Worm (Caenorhabditis elegans) whole organism, L1 larva: ENCODE measurements around the gene egl-1.

Experiments used
- ceh-8 ChIP-seq: fragments of 200-800 bp; sonication (Bioruptor generic); optimal IDR thresholded peaks from 2 replicates; lab custom pipeline; 2018; ENCODE audit warnings: mild to moderate bottlenecking, missing genetic modification characterization, moderate library complexity, missing compliant biosample characterization
- lin-13 ChIP-seq: fragments of 150-350 bp; optimal IDR thresholded peaks from 2 replicates; lab custom pipeline; 2014; ENCODE audit warnings: missing biosample characterization, missing genetic modification reagents, missing genetic modification characterization
- nhr-28 ChIP-seq: fragments of 150-350 bp; optimal IDR thresholded peaks from 2 replicates; lab custom pipeline; 2014; ENCODE audit warnings: missing biosample characterization, missing genetic modification characterization
- skn-1 ChIP-seq: fragments of 150-350 bp; optimal IDR thresholded peaks from 2 replicates; lab custom pipeline; 2014; ENCODE audit warnings: missing biosample characterization, missing genetic modification characterization
- tlp-1 ChIP-seq: fragments of 150-350 bp; optimal IDR thresholded peaks from 2 replicates; lab custom pipeline; 2014; ENCODE audit warnings: missing biosample characterization, missing genetic modification characterization
- unc-62 ChIP-seq: fragments of 150-350 bp; optimal IDR thresholded peaks from 2 replicates; lab custom pipeline; 2014; ENCODE audit warnings: missing biosample characterization, missing genetic modification reagents, missing genetic modification characterization

DNA sequence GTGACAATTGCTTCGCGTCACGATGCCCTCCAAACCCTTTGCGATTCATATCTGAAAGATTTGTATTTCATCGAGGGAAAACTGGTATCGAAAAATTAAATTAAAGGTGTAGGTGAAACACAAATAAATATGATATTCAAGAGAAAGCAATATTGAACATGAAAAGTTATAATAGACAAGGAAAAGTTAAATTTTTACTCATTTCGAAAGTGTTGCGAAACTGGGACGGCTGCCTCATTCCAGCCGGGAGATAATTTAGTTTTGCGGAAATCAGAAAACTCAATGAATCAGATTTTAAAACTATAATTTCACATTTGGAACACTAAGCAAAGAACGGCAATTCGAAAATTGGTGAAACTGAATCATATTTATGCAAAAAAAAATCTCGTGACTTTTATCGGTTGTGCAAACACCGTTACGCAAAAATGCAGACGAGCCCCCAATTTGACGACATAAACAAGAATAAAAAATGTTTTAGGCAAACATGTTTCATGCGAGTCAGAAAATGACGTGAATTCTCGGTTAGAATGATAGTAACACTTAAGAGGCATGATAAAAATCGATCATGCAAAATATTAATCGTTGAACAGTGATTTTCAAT is 17.1 kb downstream of the egl-1 start, which contains the start of the genes nxf-1 and C15H11.11:
- TF ChIP-seq nhr-28 (tag; lab: Kevin White, UChicago) (no peak), unc-62 (GFP tag; lab: Kevin White, UChicago) (no peak), tlp-1 (tag; lab: Kevin White, UChicago) (no peak), ceh-8 (GFP tag; lab: Kevin White, UChicago) (peak; percentile 0), skn-1 (peak; percentile 11), lin-13 (GFP tag; lab: Kevin White, UChicago) (peak; percentile 64)
